Fruit fly (Drosophila melanogaster) whole organism, prepupa: ENCODE results near the gene CG33764.

Experiments
- Blimp-1 ChIP-seq: fragments of 200-800 bp; sonication (Bioruptor generic); optimal IDR thresholded peaks from 3 replicates; lab custom pipeline; 2017; ENCODE audit warnings: missing biosample characterization, missing genetic modification characterization, mild to moderate bottlenecking, moderate library complexity, missing genetic modification reagents
- CG10631 ChIP-seq: fragments of 200-800 bp; sonication (Bioruptor generic); optimal IDR thresholded peaks from 2 replicates; lab custom pipeline; 2016; ENCODE audit warnings: missing biosample characterization, missing genetic modification characterization
- CG10669 ChIP-seq: fragments of 200-800 bp; sonication (Bioruptor generic); optimal IDR thresholded peaks from 3 replicates; lab custom pipeline; 2018; ENCODE audit warnings: missing biosample characterization, mild to moderate bottlenecking, missing genetic modification characterization, moderate library complexity
- CG11294 ChIP-seq: fragments of 200-800 bp; sonication (Bioruptor generic); IDR thresholded peaks from 2 replicates; pipeline ENCODE4 v1.3.6; 2022; ENCODE audit warnings: missing biosample characterization, missing genetic modification characterization
- CG11762 ChIP-seq: fragments of 200-800 bp; sonication (Bioruptor generic); optimal IDR thresholded peaks from 3 replicates; lab custom pipeline; 2016; ENCODE audit warnings: missing biosample characterization, missing genetic modification characterization; ENCODE audit not compliant: insufficient read depth
- CG11902 ChIP-seq: fragments of 200-800 bp; sonication (Bioruptor generic); optimal IDR thresholded peaks from 3 replicates; lab custom pipeline; 2016; ENCODE audit warnings: missing biosample characterization, missing genetic modification characterization
- CG15336 ChIP-seq: fragments of 200-800 bp; sonication (Bioruptor generic); IDR thresholded peaks from 2 replicates; pipeline ENCODE4 v1.3.6; 2022; ENCODE audit warnings: missing biosample characterization, missing genetic modification characterization
- CG1621 ChIP-seq: fragments of 200-800 bp; sonication (Bioruptor generic); optimal IDR thresholded peaks from 3 replicates; lab custom pipeline; 2018; ENCODE audit warnings: missing biosample characterization, mild to moderate bottlenecking, missing genetic modification characterization
- CG16779 ChIP-seq: fragments of 200-800 bp; sonication (Bioruptor generic); optimal IDR thresholded peaks from 3 replicates; lab custom pipeline; 2017; ENCODE audit warnings: missing biosample characterization, mild to moderate bottlenecking, missing genetic modification characterization
- CG3032 ChIP-seq: fragments of 200-800 bp; optimal IDR thresholded peaks from 2 replicates; lab custom pipeline; 2019; ENCODE audit warnings: missing biosample characterization, mild to moderate bottlenecking, missing genetic modification characterization, moderate library complexity
- CG32006 ChIP-seq: fragments of 200-800 bp; sonication (Bioruptor generic); optimal IDR thresholded peaks from 3 replicates; lab custom pipeline; 2017; ENCODE audit warnings: missing biosample characterization, mild to moderate bottlenecking, missing genetic modification characterization
- CG3919 ChIP-seq: fragments of 200-800 bp; sonication (Bioruptor generic); optimal IDR thresholded peaks from 3 replicates; lab custom pipeline; 2016; ENCODE audit warnings: missing biosample characterization, missing genetic modification characterization
- CG4318 ChIP-seq: fragments of 200-800 bp; sonication (Bioruptor generic); optimal IDR thresholded peaks from 3 replicates; lab custom pipeline; 2017; ENCODE audit warnings: missing biosample characterization, mild to moderate bottlenecking, missing genetic modification characterization
- CG6163 ChIP-seq: fragments of 200-800 bp; sonication (Bioruptor generic); IDR thresholded peaks from 3 replicates; pipeline ENCODE4 v1.3.6; 2022; ENCODE audit warnings: missing biosample characterization, missing genetic modification characterization
- CG6276 ChIP-seq: fragments of 200-800 bp; sonication (Bioruptor generic); optimal IDR thresholded peaks from 2 replicates; lab custom pipeline; 2017; ENCODE audit warnings: missing biosample characterization, mild to moderate bottlenecking, missing genetic modification characterization
- CG6792 ChIP-seq: fragments of 200-800 bp; sonication (Bioruptor generic); optimal IDR thresholded peaks from 3 replicates; lab custom pipeline; 2016; ENCODE audit warnings: missing biosample characterization, missing genetic modification characterization
- CG6808 ChIP-seq: fragments of 200-800 bp; sonication (Bioruptor generic); optimal IDR thresholded peaks from 3 replicates; lab custom pipeline; 2017; ENCODE audit warnings: missing biosample characterization, missing genetic modification characterization, mild to moderate bottlenecking, moderate library complexity, missing genetic modification reagents
- CG6854 ChIP-seq: fragments of 200-800 bp; sonication (Bioruptor generic); optimal IDR thresholded peaks from 2 replicates; lab custom pipeline; 2017; ENCODE audit warnings: missing biosample characterization, mild to moderate bottlenecking, missing genetic modification characterization
- CG7368 ChIP-seq: fragments of 200-800 bp; sonication (Bioruptor generic); optimal IDR thresholded peaks from 3 replicates; lab custom pipeline; 2016; ENCODE audit warnings: missing biosample characterization, missing genetic modification characterization
- CG8119 ChIP-seq: fragments of 200-800 bp; sonication (Bioruptor generic); IDR thresholded peaks from 3 replicates; pipeline ENCODE4 v1.3.6; 2022; ENCODE audit warnings: missing biosample characterization, missing genetic modification characterization
- CG8319 ChIP-seq: fragments of 200-800 bp; sonication (Bioruptor generic); optimal IDR thresholded peaks from 3 replicates; lab custom pipeline; 2016; ENCODE audit warnings: missing biosample characterization, missing genetic modification characterization
- CG9139 ChIP-seq: fragments of 200-800 bp; sonication (Bioruptor generic); optimal IDR thresholded peaks from 3 replicates; lab custom pipeline; 2017; ENCODE audit warnings: missing biosample characterization, mild to moderate bottlenecking, missing genetic modification characterization
- Eip75B ChIP-seq: fragments of 200-800 bp; sonication (Bioruptor generic); optimal IDR thresholded peaks from 3 replicates; lab custom pipeline; 2016; ENCODE audit warnings: missing biosample characterization, missing genetic modification characterization
- Eip78C ChIP-seq: fragments of 200-800 bp; sonication (Bioruptor generic); peaks from one replicate; lab custom pipeline; 2016; ENCODE audit warnings: missing biosample characterization, missing genetic modification characterization
- Eip93F ChIP-seq: fragments of 200-800 bp; sonication (Bioruptor generic); optimal IDR thresholded peaks from 2 replicates; lab custom pipeline; 2016; ENCODE audit warnings: missing biosample characterization, mild to moderate bottlenecking, missing genetic modification characterization
- Ets96B ChIP-seq: fragments of 200-800 bp; optimal IDR thresholded peaks from 2 replicates; lab custom pipeline; 2019; ENCODE audit warnings: missing biosample characterization, mild to moderate bottlenecking, missing genetic modification characterization, moderate library complexity
- Gug ChIP-seq: fragments of 200-800 bp; sonication (Bioruptor generic); IDR thresholded peaks from 2 replicates; pipeline ENCODE4 v1.3.6; 2022; ENCODE audit warnings: missing biosample characterization, missing genetic modification characterization
- Hr4 ChIP-seq: fragments of 200-800 bp; sonication (Bioruptor generic); optimal IDR thresholded peaks from 3 replicates; lab custom pipeline; 2016; ENCODE audit warnings: missing biosample characterization, missing genetic modification characterization
- Lpt ChIP-seq: fragments of 200-800 bp; sonication (Bioruptor generic); optimal IDR thresholded peaks from 3 replicates; lab custom pipeline; 2016; ENCODE audit warnings: missing biosample characterization, missing genetic modification characterization
- Met ChIP-seq: fragments of 200-800 bp; sonication (Bioruptor generic); optimal IDR thresholded peaks from 3 replicates; lab custom pipeline; 2016; ENCODE audit warnings: missing biosample characterization, missing genetic modification characterization
- Smox ChIP-seq: fragments of 200-800 bp; sonication (Bioruptor generic); optimal IDR thresholded peaks from 3 replicates; lab custom pipeline; 2016; ENCODE audit warnings: missing biosample characterization, missing genetic modification characterization
- Sox15 ChIP-seq: fragments of 200-800 bp; sonication (Bioruptor generic); optimal IDR thresholded peaks from 3 replicates; lab custom pipeline; 2016; ENCODE audit warnings: missing biosample characterization, missing genetic modification characterization
- achi ChIP-seq: fragments of 200-800 bp; sonication (Bioruptor generic); optimal IDR thresholded peaks from 3 replicates; lab custom pipeline; 2016; ENCODE audit warnings: missing biosample characterization, missing genetic modification characterization
- acj6 ChIP-seq: fragments of 200-800 bp; sonication (Bioruptor generic); optimal IDR thresholded peaks from 3 replicates; lab custom pipeline; 2016; ENCODE audit warnings: missing biosample characterization, missing genetic modification characterization
- cyc ChIP-seq: fragments of 200-800 bp; sonication (Bioruptor generic); optimal IDR thresholded peaks from 3 replicates; lab custom pipeline; 2016; ENCODE audit warnings: missing biosample characterization, missing genetic modification characterization
- dac ChIP-seq: fragments of 200-800 bp; sonication (Bioruptor generic); optimal IDR thresholded peaks from 2 replicates; lab custom pipeline; 2017; ENCODE audit warnings: missing biosample characterization, mild to moderate bottlenecking, missing genetic modification characterization
- esn ChIP-seq: fragments of 200-800 bp; sonication (Bioruptor generic); optimal IDR thresholded peaks from 2 replicates; lab custom pipeline; 2016; ENCODE audit warnings: missing biosample characterization, mild to moderate bottlenecking, missing genetic modification characterization, moderate library complexity
- fd59A ChIP-seq: fragments of 200-800 bp; sonication (Bioruptor generic); optimal IDR thresholded peaks from 2 replicates; lab custom pipeline; 2017; ENCODE audit warnings: missing biosample characterization, mild to moderate bottlenecking, missing genetic modification characterization, missing genetic modification reagents
- fd85E ChIP-seq: fragments of 200-800 bp; sonication (Bioruptor generic); optimal IDR thresholded peaks from 3 replicates; lab custom pipeline; 2016; ENCODE audit warnings: missing biosample characterization, missing genetic modification characterization
- fkh ChIP-seq: fragments of 200-800 bp; sonication (Bioruptor generic); optimal IDR thresholded peaks from 3 replicates; lab custom pipeline; 2017; ENCODE audit warnings: missing biosample characterization, mild to moderate bottlenecking, missing genetic modification characterization, moderate library complexity
- pdm3 ChIP-seq: fragments of 200-800 bp; sonication (Bioruptor generic); optimal IDR thresholded peaks from 3 replicates; lab custom pipeline; 2016; ENCODE audit warnings: missing biosample characterization, missing genetic modification characterization
- salr ChIP-seq, 2 experiments: fragments of 200-800 bp; sonication (Bioruptor generic); optimal IDR thresholded peaks; 3 replicates each; lab custom pipeline; 2016 to 2018; ENCODE audit warnings: missing biosample characterization in 2 of 2, missing genetic modification characterization in 2 of 2, mild to moderate bottlenecking in 1 of 2
- spab ChIP-seq: fragments of 200-800 bp; sonication (Bioruptor generic); optimal IDR thresholded peaks from 2 replicates; lab custom pipeline; 2017; ENCODE audit warnings: missing biosample characterization, mild to moderate bottlenecking, missing genetic modification characterization, missing genetic modification reagents
- ss ChIP-seq, 2 experiments: fragments of 200-800 bp; sonication (Bioruptor generic); optimal IDR thresholded peaks; 2 replicates in 1 of 2; 3 replicates in 1 of 2; lab custom pipeline; 2017 to 2018; ENCODE audit warnings: mild to moderate bottlenecking in 2 of 2, missing biosample characterization in 2 of 2, missing genetic modification characterization in 2 of 2, moderate library complexity in 1 of 2
- svp ChIP-seq: fragments of 200-800 bp; sonication (Bioruptor generic); peaks from one replicate; lab custom pipeline; 2016; ENCODE audit warnings: missing biosample characterization, missing genetic modification characterization
- vri ChIP-seq: fragments of 200-800 bp; sonication (Bioruptor generic); optimal IDR thresholded peaks from 3 replicates; lab custom pipeline; 2016; ENCODE audit warnings: missing biosample characterization, mild to moderate bottlenecking, missing genetic modification characterization

Gene CG33764

DNA sequence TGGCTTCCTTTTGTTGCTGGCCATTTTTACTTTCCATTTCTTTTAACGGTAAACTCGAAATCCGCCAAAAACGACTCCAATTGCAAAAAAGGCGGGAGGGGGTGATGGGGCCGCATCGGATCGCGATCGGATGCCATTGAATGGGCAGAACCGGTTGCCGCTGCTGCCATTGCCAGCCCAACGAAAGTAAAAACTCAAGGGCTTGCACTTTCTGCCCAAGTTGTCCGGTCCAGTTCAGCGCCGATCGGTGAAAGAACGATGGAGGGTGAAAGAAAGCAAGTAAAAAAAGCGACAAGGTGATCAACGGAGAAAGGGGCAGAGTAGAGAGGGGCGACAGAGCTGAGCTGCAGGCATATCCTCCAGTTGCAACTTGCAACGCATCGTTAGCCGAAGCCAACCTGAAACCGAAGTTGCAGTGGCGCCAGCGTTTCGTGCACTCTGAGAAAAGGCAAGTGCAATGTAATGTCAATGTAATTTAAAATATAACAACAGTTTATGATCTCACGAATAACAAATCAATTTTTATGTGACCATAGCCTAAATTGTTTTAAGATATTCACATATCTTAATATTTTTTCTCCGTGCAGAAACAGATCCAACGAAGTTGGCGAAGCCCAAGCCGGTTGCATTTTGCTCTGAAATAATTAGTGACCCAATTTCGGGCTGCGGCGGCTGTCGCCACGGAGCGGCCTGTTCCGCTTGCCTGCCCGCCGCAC lies 37.1 kb upstream of the CG33764 start (continued):
- TF ChIP-seq CG4318 (GFP tag; lab: Kevin White, UChicago) (peak; percentile 82), CG10669 (peak; percentile 79), Smox (GFP tag; lab: Kevin White, UChicago) (peak; percentile 90), CG8319 (GFP tag; lab: Kevin White, UChicago) (peak; percentile 70), CG11294 (GFP tag; lab: Robert Waterston, UW) (peak; percentile 82), CG11902 (GFP tag; lab: Kevin White, UChicago) (peak; percentile 75), dac (peak; percentile 81), acj6 (GFP tag; lab: Kevin White, UChicago) (peak; percentile 85), Gug (peak; percentile 84), Hr4 (GFP tag; lab: Kevin White, UChicago) (peak; percentile 92), Lpt (GFP tag; lab: Kevin White, UChicago) (peak; percentile 92), Eip75B (peak; percentile 89), fkh (GFP tag; lab: Kevin White, UChicago) (no peak), CG15336 (peak; percentile 98), CG6854 (GFP tag; lab: Kevin White, UChicago) (peak; percentile 92), pdm3 (peak; percentile 90), esn (peak; percentile 90), vri (GFP tag; lab: Kevin White, UChicago) (peak; percentile 63), CG16779 (tag; lab: Kevin White, UChicago) (peak; percentile 73), spab (GFP tag; lab: Kevin White, UChicago) (peak; percentile 69), cyc (GFP tag; lab: Kevin White, UChicago) (peak; percentile 80), CG6276 (GFP tag; lab: Kevin White, UChicago) (peak; percentile 92), CG11762 (GFP tag; lab: Kevin White, UChicago) (peak; percentile 76), fd85E (GFP tag; lab: Kevin White, UChicago) (no peak), CG1621 (tag; lab: Kevin White, UChicago) (peak; percentile 63), CG3032 (peak; percentile 64), Eip93F (GFP tag; lab: Kevin White, UChicago) (peak; percentile 58), CG3919 (GFP tag; lab: Kevin White, UChicago) (peak; percentile 92), CG6163 (peak; percentile 96), CG6808 (GFP tag; lab: Kevin White, UChicago) (peak; percentile 50), Sox15 (peak; percentile 47), svp (peak; percentile 93), CG7368 (GFP tag; lab: Kevin White, UChicago) (peak; percentile 79), achi (GFP tag; lab: Kevin White, UChicago) (peak; percentile 88), salr (GFP tag; optimal IDR thresholded peaks at IDR 0.05; lab: Kevin White, UChicago) (peak; percentile 21 to 81), CG10631 (GFP tag; lab: Kevin White, UChicago) (peak; percentile 84), Met (GFP tag; lab: Kevin White, UChicago) (peak; percentile 91), Blimp-1 (GFP tag; lab: Kevin White, UChicago) (peak; percentile 100), CG8119 (GFP tag; lab: Robert Waterston, UW) (peak; percentile 97), CG9139 (GFP tag; lab: Kevin White, UChicago) (peak; percentile 39)

DNA sequence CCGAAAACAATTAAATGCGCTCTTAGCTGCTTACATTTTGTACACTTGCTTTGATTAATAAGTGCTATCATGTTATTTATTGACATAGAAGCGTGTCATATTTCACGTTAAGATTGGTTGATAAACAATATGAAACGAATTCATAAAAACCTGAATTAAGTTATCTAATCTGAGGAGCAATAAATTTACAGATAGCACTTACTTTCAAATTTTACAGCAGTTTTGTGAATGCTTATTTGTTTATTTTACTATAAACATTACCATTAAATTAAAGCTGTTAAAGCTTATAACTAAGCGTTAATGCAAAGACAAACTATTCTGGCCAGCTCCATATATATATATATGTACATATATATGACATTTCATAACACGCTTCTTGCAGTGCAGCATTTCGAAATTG lies 34.8 kb upstream of the CG33764 start:
- TF ChIP-seq CG4318 (GFP tag; lab: Kevin White, UChicago) (peak; percentile 51), Hr4 (GFP tag; lab: Kevin White, UChicago) (peak; percentile 46), CG6792 (no peak), Eip78C (GFP tag; lab: Kevin White, UChicago) (peak; percentile 76), CG32006 (GFP tag; lab: Kevin White, UChicago) (peak; percentile 65), fd59A (GFP tag; lab: Kevin White, UChicago) (no peak), ss (GFP tag; optimal IDR thresholded peaks at IDR 0.05; lab: Kevin White, UChicago) (no peak), CG8119 (GFP tag; lab: Robert Waterston, UW) (peak; percentile 44; the same call in 2 of the 3 replicates), CG8319 (GFP tag; lab: Kevin White, UChicago) (no peak), CG6163 (no peak), esn (no peak), CG11902 (GFP tag; lab: Kevin White, UChicago) (no peak), CG16779 (tag; lab: Kevin White, UChicago) (no peak), Ets96B (tag; lab: Kevin White, UChicago) (no peak), CG6276 (GFP tag; lab: Kevin White, UChicago) (peak; percentile 25), CG6854 (GFP tag; lab: Kevin White, UChicago) (no peak), CG15336 (0 out of 2 replicates have a peak, but pooled peaks have one; percentile 34), vri (GFP tag; lab: Kevin White, UChicago) (no peak)
